Fruit fly (Drosophila melanogaster): Measurements from ENCODE around the gene subdued.

The subdued gene

DNA sequence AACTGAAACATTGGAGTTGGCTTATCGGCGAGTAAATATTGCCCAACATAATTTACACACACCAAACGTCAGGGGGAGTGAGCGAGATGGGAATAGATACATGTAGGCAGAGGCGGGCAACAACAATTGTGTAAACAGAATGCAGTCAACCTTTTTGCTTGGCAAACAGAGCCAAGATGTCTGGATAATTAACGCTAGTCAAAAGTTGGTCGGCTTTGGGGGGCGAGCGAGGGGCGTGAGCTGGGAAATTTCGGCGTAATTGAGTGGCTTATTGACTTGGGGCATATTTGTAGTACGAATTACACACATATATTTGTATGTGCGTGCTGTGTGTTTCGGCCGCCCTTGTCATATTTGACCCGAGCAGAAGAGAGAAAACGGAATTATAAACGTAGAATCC is 57.7 kb downstream of the subdued start (continued):
- TF ChIP-seq CG17829 (tag; optimal IDR thresholded peaks at IDR 0.05) (peak; percentile 79), psq (GFP tag; optimal IDR thresholded peaks at IDR 0.05) (peak; percentile 65), CG2129 (GFP tag; IDR thresholded peaks at IDR 0.05; ENCODE audit: partially characterized antibody) (no peak), ewg (GFP tag; optimal IDR thresholded peaks at IDR 0.05) (peak; percentile 69), pnt (GFP tag; optimal IDR thresholded peaks at IDR 0.05) (peak; percentile 78), Asciz (GFP tag; optimal IDR thresholded peaks at IDR 0.05) (peak; percentile 97), CG9727 (GFP tag; optimal IDR thresholded peaks at IDR 0.05) (peak; percentile 94), hbn (GFP tag; IDR thresholded peaks at IDR 0.05; ENCODE audit: partially characterized antibody) (no peak), sqz (GFP tag; optimal IDR thresholded peaks at IDR 0.05) (peak; percentile 95), CG7556 (GFP tag; optimal IDR thresholded peaks at IDR 0.05) (peak; percentile 84), CG1832 (GFP tag; optimal IDR thresholded peaks at IDR 0.05) (no peak), Mad (GFP tag; optimal IDR thresholded peaks at IDR 0.05) (peak; percentile 69), D19B (GFP tag; optimal IDR thresholded peaks at IDR 0.05) (peak; percentile 26), exex (tag; optimal IDR thresholded peaks at IDR 0.05) (no peak), CG18764 (GFP tag; optimal IDR thresholded peaks at IDR 0.05) (peak; percentile 87), eyg (GFP tag; optimal IDR thresholded peaks at IDR 0.05) (peak; percentile 73), CG10321 (GFP tag; IDR thresholded peaks at IDR 0.05) (peak; percentile 51; the same call in 1 of the 2 replicates), E2f1 (GFP tag; IDR thresholded peaks at IDR 0.05) (peak; percentile 52; the same call in 1 of the 2 replicates), CG6765 (GFP tag; optimal IDR thresholded peaks at IDR 0.05) (peak; percentile 77), zf30C (GFP tag; optimal IDR thresholded peaks at IDR 0.05) (no peak), CG14860 (GFP tag; IDR thresholded peaks at IDR 0.05; ENCODE audit: partially characterized antibody) (no peak), CG3281 (GFP tag; optimal IDR thresholded peaks at IDR 0.05) (peak; percentile 77), Ets97D (GFP tag; optimal IDR thresholded peaks at IDR 0.05) (peak; percentile 28), mld (GFP tag; IDR thresholded peaks at IDR 0.05; ENCODE audit: partially characterized antibody) (no peak), D (optimal IDR thresholded peaks at IDR 0.05) (no peak), D (GFP tag; optimal IDR thresholded peaks at IDR 0.05) (peak; percentile 93), CG13287 (GFP tag; IDR thresholded peaks at IDR 0.05; ENCODE audit: partially characterized antibody) (no peak), Chrac-16 (GFP tag; optimal IDR thresholded peaks at IDR 0.05) (no peak), CG17328 (GFP tag; IDR thresholded peaks at IDR 0.05) (peak; percentile 74), org-1 (GFP tag; optimal IDR thresholded peaks at IDR 0.05) (peak; percentile 91), cg (GFP tag; optimal IDR thresholded peaks at IDR 0.05) (no peak), HmgD (GFP tag; optimal IDR thresholded peaks at IDR 0.05) (peak; percentile 50), ranshi (GFP tag; IDR thresholded peaks at IDR 0.05) (peak; percentile 59; the same call in 1 of the 2 replicates), bigmax (GFP tag; optimal IDR thresholded peaks at IDR 0.05) (peak; percentile 65), CG17802 (tag; optimal IDR thresholded peaks at IDR 0.05) (peak; percentile 62), Rx (GFP tag; IDR thresholded peaks at IDR 0.05) (peak; percentile 35; the same call in 1 of the 2 replicates), Aef1 (GFP tag; IDR thresholded peaks at IDR 0.05) (no peak), CG10979 (tag; optimal IDR thresholded peaks at IDR 0.05) (peak; percentile 77), chm (GFP tag; IDR thresholded peaks at IDR 0.05) (peak; percentile 84), CG11560 (tag; IDR thresholded peaks at IDR 0.05) (no peak), gro (GFP tag; optimal IDR thresholded peaks at IDR 0.05) (no peak), CG11723 (GFP tag; optimal IDR thresholded peaks at IDR 0.05) (peak; percentile 90), CG15073 (GFP tag; optimal IDR thresholded peaks at IDR 0.05) (no peak), CG2199 (GFP tag; IDR thresholded peaks at IDR 0.05) (peak; percentile 64; the same call in 1 of the 3 replicates), stwl (tag; optimal IDR thresholded peaks at IDR 0.05) (peak; percentile 52), mirr (GFP tag; optimal IDR thresholded peaks at IDR 0.05) (peak; percentile 84), CG14441 (GFP tag; IDR thresholded peaks at IDR 0.05) (peak; percentile 31; the same call in 1 of the 2 replicates), dmrt11E (tag; optimal IDR thresholded peaks at IDR 0.05) (peak; percentile 90), caup (GFP tag; optimal IDR thresholded peaks at IDR 0.05; ENCODE audit: severe bottlenecking) (peak; percentile 81), vfl (GFP tag; optimal IDR thresholded peaks at IDR 0.05) (no peak)

Measured in whole organism, embryonic.